Fruit fly (Drosophila melanogaster) whole organism, embryonic: ENCODE results near the gene UQCR-14.
A peak's percentile ranks its signal among the peaks of the same experiment; 100 is the strongest.

ENCODE experiments used
- Bgb ChIP-seq: fragments of 200-800 bp; sonication (Bioruptor generic); IDR thresholded peaks from 2 replicates; pipeline ENCODE4 v1.3.6; 2022; ENCODE audit warnings: missing biosample characterization, missing genetic modification characterization; ENCODE audit not compliant: partially characterized antibody
- CG1024 ChIP-seq: fragments of 200-800 bp; sonication (Bioruptor generic); IDR thresholded peaks from 2 replicates; pipeline ENCODE4 v1.3.6; 2022; ENCODE audit warnings: missing biosample characterization, missing genetic modification characterization
- CG11247 ChIP-seq: fragments of 200-800 bp; sonication (Bioruptor generic); IDR thresholded peaks from 2 replicates; pipeline ENCODE4 v1.3.6; 2022; ENCODE audit warnings: missing biosample characterization, missing genetic modification characterization
- CG11696 ChIP-seq: fragments of 200-800 bp; sonication (Bioruptor generic); IDR thresholded peaks from 2 replicates; pipeline ENCODE4 v1.3.6; 2022; ENCODE audit warnings: missing biosample characterization, missing genetic modification characterization
- CG13424 ChIP-seq: fragments of 200-800 bp; sonication (Bioruptor generic); optimal IDR thresholded peaks from 2 replicates; lab custom pipeline; 2019; ENCODE audit warnings: missing biosample characterization, mild to moderate bottlenecking, missing genetic modification characterization, moderate library complexity
- CG13894 ChIP-seq: fragments of 200-800 bp; sonication (Bioruptor generic); optimal IDR thresholded peaks from 3 replicates; lab custom pipeline; 2018; ENCODE audit warnings: missing biosample characterization, mild to moderate bottlenecking, missing genetic modification characterization, moderate library complexity
- CG14860 ChIP-seq: fragments of 200-800 bp; sonication (Bioruptor generic); IDR thresholded peaks from 3 replicates; pipeline ENCODE4 v1.3.6; 2022; ENCODE audit warnings: missing biosample characterization, missing genetic modification characterization; ENCODE audit not compliant: partially characterized antibody
- CG15269 ChIP-seq: fragments of 200-800 bp; sonication (Bioruptor generic); optimal IDR thresholded peaks from 2 replicates; lab custom pipeline; 2018; ENCODE audit warnings: missing biosample characterization, mild to moderate bottlenecking, missing genetic modification characterization, moderate library complexity
- CG17359 ChIP-seq: fragments of 200-800 bp; sonication (Bioruptor generic); optimal IDR thresholded peaks from 3 replicates; lab custom pipeline; 2018; ENCODE audit warnings: missing biosample characterization, mild to moderate bottlenecking, missing genetic modification characterization, moderate library complexity
- CG18476 ChIP-seq: fragments of 200-800 bp; sonication (Bioruptor generic); optimal IDR thresholded peaks from 2 replicates; lab custom pipeline; 2016; ENCODE audit warnings: missing biosample characterization, mild to moderate bottlenecking, missing genetic modification characterization
- CG3847 ChIP-seq: fragments of 200-800 bp; sonication (Bioruptor generic); IDR thresholded peaks from 2 replicates; pipeline ENCODE4 v1.3.6; 2022; ENCODE audit warnings: missing biosample characterization, missing genetic modification characterization
- CG3995 ChIP-seq: fragments of 200-800 bp; sonication (Bioruptor generic); optimal IDR thresholded peaks from 3 replicates; lab custom pipeline; 2016; ENCODE audit warnings: missing biosample characterization, missing genetic modification characterization
- CG6689 ChIP-seq: fragments of 200-800 bp; sonication (Bioruptor generic); IDR thresholded peaks from 2 replicates; pipeline ENCODE4 v1.3.6; 2022; ENCODE audit warnings: missing biosample characterization, missing genetic modification characterization
- CG6791 ChIP-seq: fragments of 200-800 bp; sonication (Bioruptor generic); IDR thresholded peaks from 3 replicates; pipeline ENCODE4 v1.3.6; 2022; ENCODE audit warnings: missing biosample characterization, missing genetic modification characterization; ENCODE audit not compliant: partially characterized antibody
- CG7372 ChIP-seq: fragments of 200-800 bp; sonication (Bioruptor generic); IDR thresholded peaks from 2 replicates; pipeline ENCODE4 v1.3.6; 2022; ENCODE audit warnings: missing biosample characterization, missing genetic modification characterization
- CG8765 ChIP-seq: fragments of 200-800 bp; sonication (Bioruptor generic); IDR thresholded peaks from 2 replicates; pipeline ENCODE4 v1.3.6; 2022; ENCODE audit warnings: missing biosample characterization, missing genetic modification characterization
- CG9817 ChIP-seq: fragments of 200-800 bp; sonication (Bioruptor generic); optimal IDR thresholded peaks from 2 replicates; lab custom pipeline; 2018; ENCODE audit warnings: missing biosample characterization, mild to moderate bottlenecking, missing genetic modification characterization, moderate library complexity
- Dbx ChIP-seq: fragments of 200-800 bp; sonication (Bioruptor generic); IDR thresholded peaks from 3 replicates; pipeline ENCODE4 v1.3.6; 2022; ENCODE audit warnings: missing biosample characterization, missing genetic modification characterization
- Dp ChIP-seq: fragments of 200-800 bp; sonication (Bioruptor generic); optimal IDR thresholded peaks from 2 replicates; lab custom pipeline; 2018; ENCODE audit warnings: missing biosample characterization, mild to moderate bottlenecking, missing genetic modification characterization, moderate library complexity
- Dref ChIP-seq: fragments of 200-800 bp; sonication (Bioruptor generic); IDR thresholded peaks from 2 replicates; pipeline ENCODE4 v1.3.6; 2022; ENCODE audit warnings: missing biosample characterization, missing genetic modification characterization
- ERR ChIP-seq: fragments of 200-800 bp; sonication (Bioruptor generic); optimal IDR thresholded peaks from 2 replicates; lab custom pipeline; 2016; ENCODE audit warnings: missing biosample characterization, missing genetic modification characterization
- HLH4C ChIP-seq: fragments of 200-800 bp; sonication (Bioruptor generic); IDR thresholded peaks from 3 replicates; pipeline ENCODE4 v1.3.6; 2022; ENCODE audit warnings: missing biosample characterization, missing genetic modification characterization; ENCODE audit not compliant: partially characterized antibody
- Hey ChIP-seq: fragments of 200-800 bp; sonication (Bioruptor generic); optimal IDR thresholded peaks from 3 replicates; lab custom pipeline; 2018; ENCODE audit warnings: missing biosample characterization, mild to moderate bottlenecking, missing genetic modification characterization
- MESR4 ChIP-seq: fragments of 200-800 bp; sonication (Bioruptor generic); optimal IDR thresholded peaks from 2 replicates; lab custom pipeline; 2018; ENCODE audit warnings: missing biosample characterization, mild to moderate bottlenecking, missing genetic modification characterization, moderate library complexity
- Meics ChIP-seq: fragments of 200-800 bp; sonication (Bioruptor generic); optimal IDR thresholded peaks from 2 replicates; lab custom pipeline; 2017; ENCODE audit warnings: missing biosample characterization, mild to moderate bottlenecking, missing genetic modification characterization
- Opbp ChIP-seq: fragments of 200-800 bp; sonication (Bioruptor generic); IDR thresholded peaks from 3 replicates; pipeline ENCODE4 v1.3.6; 2022; ENCODE audit warnings: missing biosample characterization, missing genetic modification characterization; ENCODE audit not compliant: partially characterized antibody
- PHDP ChIP-seq: fragments of 200-800 bp; sonication (Bioruptor generic); optimal IDR thresholded peaks from 3 replicates; lab custom pipeline; 2018; ENCODE audit warnings: missing biosample characterization, mild to moderate bottlenecking, missing genetic modification characterization, moderate library complexity
- Xrp1 ChIP-seq: fragments of 200-800 bp; sonication (Bioruptor generic); IDR thresholded peaks from 2 replicates; pipeline ENCODE4 v1.3.6; 2022; ENCODE audit warnings: missing biosample characterization, missing genetic modification characterization
- ci ChIP-seq: fragments of 200-800 bp; sonication (Bioruptor generic); IDR thresholded peaks from 3 replicates; pipeline ENCODE4 v1.3.6; 2022; ENCODE audit warnings: missing biosample characterization, missing genetic modification characterization
- crol ChIP-seq: fragments of 200-800 bp; sonication (Bioruptor generic); IDR thresholded peaks from 2 replicates; pipeline ENCODE4 v1.3.6; 2022; ENCODE audit warnings: missing biosample characterization, missing genetic modification characterization
- dati ChIP-seq: fragments of 200-800 bp; sonication (Bioruptor generic); IDR thresholded peaks from 2 replicates; pipeline ENCODE4 v1.3.6; 2022; ENCODE audit warnings: missing biosample characterization, missing genetic modification characterization
- exex ChIP-seq: fragments of 200-800 bp; sonication (Bioruptor generic); optimal IDR thresholded peaks from 4 replicates; lab custom pipeline; 2018; ENCODE audit warnings: missing biosample characterization, mild to moderate bottlenecking, missing genetic modification characterization, moderate library complexity
- ftz-f1 ChIP-seq: fragments of 200-800 bp; sonication (Bioruptor generic); optimal IDR thresholded peaks from 2 replicates; lab custom pipeline; 2016; ENCODE audit warnings: missing biosample characterization, missing genetic modification characterization
- grau ChIP-seq: fragments of 200-800 bp; optimal IDR thresholded peaks from 3 replicates; lab custom pipeline; 2019; ENCODE audit warnings: missing biosample characterization, mild to moderate bottlenecking, missing genetic modification characterization, moderate library complexity
- gsb ChIP-seq: fragments of 200-800 bp; sonication (Bioruptor generic); IDR thresholded peaks from 2 replicates; pipeline ENCODE4 v1.3.6; 2022; ENCODE audit warnings: missing biosample characterization, missing genetic modification characterization
- hb ChIP-seq: fragments of 200-800 bp; sonication (Bioruptor generic); IDR thresholded peaks from 3 replicates; pipeline ENCODE4 v1.3.6; 2022; ENCODE audit warnings: missing biosample characterization, missing genetic modification characterization; ENCODE audit not compliant: partially characterized antibody
- klu ChIP-seq: fragments of 200-800 bp; sonication (Bioruptor generic); IDR thresholded peaks from 2 replicates; pipeline ENCODE4 v1.3.6; 2022; ENCODE audit warnings: missing biosample characterization, missing genetic modification characterization
- lbe ChIP-seq: fragments of 200-800 bp; sonication (Bioruptor generic); optimal IDR thresholded peaks from 2 replicates; lab custom pipeline; 2016; ENCODE audit warnings: missing biosample characterization, mild to moderate bottlenecking, missing genetic modification characterization
- lmd ChIP-seq: fragments of 200-800 bp; sonication (Bioruptor generic); IDR thresholded peaks from 2 replicates; pipeline ENCODE4 v1.3.6; 2022; ENCODE audit warnings: missing biosample characterization, missing genetic modification characterization
- lov ChIP-seq, 2 experiments: fragments of 200-800 bp in 1 of 2; fragments of >200 bp in 1 of 2; sonication (Bioruptor generic) in 1 of 2; IDR thresholded peaks in 1 of 2; optimal IDR thresholded peaks in 1 of 2; 2 replicates in 1 of 2; 3 replicates in 1 of 2; pipeline versions ENCODE4 v1.3.6 to Lab custom; 2017 to 2022; ENCODE audit warnings: missing biosample characterization in 1 of 2, missing genetic modification characterization in 1 of 2
- onecut ChIP-seq: fragments of 200-800 bp; sonication (Bioruptor generic); IDR thresholded peaks from 2 replicates; pipeline ENCODE4 v1.3.6; 2022; ENCODE audit warnings: missing biosample characterization, missing genetic modification characterization
- pan ChIP-seq, 4 experiments: fragments of >200 bp in 3 of 4; fragments of 200-800 bp in 1 of 4; sonication (Bioruptor generic) in 1 of 4; optimal IDR thresholded peaks in 3 of 4; IDR thresholded peaks in 1 of 4; 2 replicates each; pipeline versions ENCODE4 v1.3.6 to Lab custom; 2017 to 2022; ENCODE audit warnings: missing biosample characterization in 2 of 4, missing genetic modification characterization in 2 of 4, mixed read lengths in 1 of 4
- sd ChIP-seq: fragments of 200-800 bp; sonication (Bioruptor generic); optimal IDR thresholded peaks from 3 replicates; lab custom pipeline; 2018; ENCODE audit warnings: missing biosample characterization, mild to moderate bottlenecking, missing genetic modification characterization, moderate library complexity
- sr ChIP-seq: fragments of 200-800 bp; sonication (Bioruptor generic); IDR thresholded peaks from 3 replicates; pipeline ENCODE4 v1.3.6; 2022; ENCODE audit warnings: missing biosample characterization, missing genetic modification characterization
- ssp ChIP-seq: fragments of 200-800 bp; sonication (Bioruptor generic); IDR thresholded peaks from 2 replicates; pipeline ENCODE4 v1.3.6; 2022; ENCODE audit warnings: missing biosample characterization, missing genetic modification characterization
- trh ChIP-seq: fragments of 200-800 bp; sonication (Bioruptor generic); optimal IDR thresholded peaks from 2 replicates; lab custom pipeline; 2016; ENCODE audit warnings: missing biosample characterization, missing genetic modification characterization
- wdn ChIP-seq: fragments of 200-800 bp; sonication (Bioruptor generic); IDR thresholded peaks from 2 replicates; pipeline ENCODE4 v1.3.6; 2022; ENCODE audit warnings: missing biosample characterization, missing genetic modification characterization

The UQCR-14 gene

DNA sequence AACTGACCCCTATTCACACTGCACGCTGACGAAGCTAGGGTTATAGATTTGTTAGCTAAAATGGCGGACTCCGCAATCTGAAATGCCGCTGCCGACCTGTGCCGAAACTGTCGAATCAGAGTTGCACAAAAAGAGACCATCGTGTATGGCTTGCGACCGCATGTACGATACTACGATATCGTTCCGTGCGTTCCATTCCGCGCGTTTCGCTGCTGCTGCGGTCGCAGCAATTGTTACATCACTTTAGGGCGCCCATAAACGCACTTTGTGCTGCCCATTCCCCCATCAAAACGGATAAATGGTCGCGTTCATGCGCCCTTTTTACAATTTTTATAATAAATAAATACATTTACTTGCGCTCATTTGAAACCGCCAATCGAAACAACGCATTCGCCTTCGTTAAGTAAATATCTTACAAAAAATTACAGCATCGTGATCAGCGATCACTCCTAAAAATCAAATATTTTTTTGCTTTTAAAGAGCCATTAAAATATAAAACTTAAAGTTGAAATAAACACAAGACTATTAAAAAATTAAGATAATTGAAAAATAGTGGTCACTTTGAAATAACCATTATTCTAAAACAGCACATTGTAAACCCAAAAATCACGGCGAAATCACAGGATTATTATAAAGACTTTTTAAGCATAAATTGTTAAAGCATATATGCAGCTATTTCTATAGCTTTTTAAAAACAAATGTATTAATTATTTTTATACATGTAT, 34.3 kb downstream of the UQCR-14 start, which contains the start of gene Cyp1 (continued):
- TF ChIP-seq crol (GFP tag; lab: Robert Waterston, UW): no peak
- peak; percentile 79 for TF ChIP-seq CG1024 (GFP tag; lab: Robert Waterston, UW)
- peak; percentile 58; the same call in 1 of the 2 replicates for TF ChIP-seq CG3847 (GFP tag; lab: Robert Waterston, UW)
- TF ChIP-seq CG8765 (GFP tag; lab: Robert Waterston, UW): peak; percentile 28; the same call in 1 of the 2 replicates
- TF ChIP-seq trh (GFP tag; lab: Kevin White, UChicago): no peak
- TF ChIP-seq ci (GFP tag; lab: Robert Waterston, UW): peak; percentile 77
- peak; percentile 35 for TF ChIP-seq CG15269 (tag; lab: Kevin White, UChicago)
- TF ChIP-seq CG18476 (GFP tag; lab: Kevin White, UChicago): peak; percentile 44
- TF ChIP-seq CG17359: peak; percentile 15
- peak; percentile 48; the same call in 1 of the 2 replicates for TF ChIP-seq onecut (GFP tag; lab: Robert Waterston, UW)
- TF ChIP-seq MESR4: peak; percentile 82
- TF ChIP-seq CG6791: peak; percentile 85
- TF ChIP-seq Dref (GFP tag; lab: Robert Waterston, UW): peak; percentile 83
- peak; percentile 51 for TF ChIP-seq Dp
- TF ChIP-seq PHDP: peak; percentile 4
- TF ChIP-seq CG14860 (GFP tag; lab: Robert Waterston, UW): peak; percentile 58; the same call in 2 of the 3 replicates
- peak; percentile 51 for TF ChIP-seq CG11247 (GFP tag; lab: Robert Waterston, UW)
- TF ChIP-seq Meics (GFP tag; lab: Kevin White, UChicago): peak; percentile 22
- TF ChIP-seq klu (GFP tag; lab: Robert Waterston, UW): 0 out of 2 replicates have a peak, but pooled peaks have one; percentile 23
- peak; percentile 27 for TF ChIP-seq grau (tag; lab: Kevin White, UChicago)
- TF ChIP-seq CG6689 (GFP tag; lab: Robert Waterston, UW): peak; percentile 41; the same call in 1 of the 2 replicates
- peak; percentile 68; the same call in 2 of the 3 replicates for TF ChIP-seq HLH4C (GFP tag; lab: Robert Waterston, UW)
- TF ChIP-seq ssp: peak; percentile 74
- TF ChIP-seq gsb: peak; percentile 45
- TF ChIP-seq CG13894 (tag; lab: Kevin White, UChicago): peak; percentile 38
- peak; percentile 44; the same call in 1 of the 2 replicates for TF ChIP-seq Xrp1
- TF ChIP-seq lbe (GFP tag; lab: Kevin White, UChicago): no peak
- TF ChIP-seq CG7372 (GFP tag; lab: Robert Waterston, UW): peak; percentile 38; the same call in 1 of the 2 replicates
- peak; percentile 55 for TF ChIP-seq lmd (GFP tag; lab: Robert Waterston, UW)
- TF ChIP-seq sr (GFP tag; lab: Robert Waterston, UW): 0 out of 3 replicates have a peak, but pooled peaks have one; percentile 35
- TF ChIP-seq Dbx (GFP tag; lab: Robert Waterston, UW): peak; percentile 79
- peak; percentile 95 for TF ChIP-seq CG3995 (GFP tag; lab: Kevin White, UChicago)
- no peak for TF ChIP-seq ERR (GFP tag; lab: Kevin White, UChicago)
- TF ChIP-seq CG11696 (GFP tag; lab: Robert Waterston, UW): peak; percentile 19; the same call in 1 of the 2 replicates
- TF ChIP-seq sd (tag; lab: Kevin White, UChicago): no peak
- peak; percentile 69; the same call in 1 of the 3 replicates for TF ChIP-seq hb (GFP tag; lab: Robert Waterston, UW)
- no peak for TF ChIP-seq lov (optimal IDR thresholded peaks at IDR 0.05; lab: Kevin White, UChicago)
- TF ChIP-seq lov (GFP tag; IDR thresholded peaks at IDR 0.05; lab: Robert Waterston, UW): peak; percentile 58; the same call in 1 of the 3 replicates
- no peak for TF ChIP-seq pan (optimal IDR thresholded peaks at IDR 0.05; lab: Kevin White, UChicago)
- peak in 1 of 2 experiments; percentile 46 for TF ChIP-seq pan (GFP tag; optimal IDR thresholded peaks at IDR 0.05 in 1 of 2, IDR thresholded peaks at IDR 0.05 in 1 of 2)
- TF ChIP-seq dati: 0 out of 2 replicates have a peak, but pooled peaks have one; percentile 17
- peak; percentile 42; the same call in 1 of the 2 replicates for TF ChIP-seq wdn (GFP tag; lab: Robert Waterston, UW)
- peak; percentile 38 for TF ChIP-seq CG9817
- peak; percentile 89 for TF ChIP-seq Bgb (GFP tag; lab: Robert Waterston, UW)
- TF ChIP-seq Hey (tag; lab: Kevin White, UChicago): no peak
- TF ChIP-seq CG13424 (tag; lab: Kevin White, UChicago): peak; percentile 20
- TF ChIP-seq ftz-f1 (GFP tag; lab: Kevin White, UChicago): peak; percentile 1
- peak; percentile 87 for TF ChIP-seq Opbp (GFP tag; lab: Robert Waterston, UW)
- no peak for TF ChIP-seq exex (tag; lab: Kevin White, UChicago)
